Worm (Caenorhabditis elegans): ENCODE data around the gene agr-1.
"Not testable (repeated sequence)": the region's sequence is repeated elsewhere in the genome, so short reads cannot be mapped to it uniquely, and the experiment has no call there.

The agr-1 gene

DNA sequence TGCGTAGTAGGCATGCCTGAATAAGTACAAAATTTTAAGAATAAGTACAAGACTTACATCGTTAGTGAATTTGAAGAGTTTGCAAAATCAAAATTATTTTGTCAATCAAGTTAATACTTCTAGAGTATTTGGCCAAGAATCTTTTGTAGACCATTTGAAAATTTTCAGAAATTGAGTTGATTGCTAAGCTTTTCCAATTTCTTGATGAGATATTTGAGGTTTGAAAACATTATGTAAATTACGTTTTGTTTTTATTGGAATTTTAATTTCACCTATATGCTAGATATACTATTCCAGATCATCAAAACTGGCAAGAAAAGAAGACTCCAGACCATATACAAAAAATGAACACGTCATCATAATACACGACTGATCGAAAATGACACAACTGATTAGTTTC, 28.0 kb upstream of the agr-1 start, which contains the start of gene tab-1:
TSS of gene tab-1 (plus strand) at position 301 of the 400 bp plus-strand sequence.
- TF ChIP-seq nhr-102 (tag; optimal IDR thresholded peaks at IDR 0.05), result no peak
- TF ChIP-seq daf-19 (GFP tag; conservative IDR thresholded peaks at IDR 0.05), result no peak
- no peak for TF ChIP-seq mdt-29 (GFP tag; IDR thresholded peaks at IDR 0.05)
- no peak for TF ChIP-seq hmg-1.1 (GFP tag; IDR thresholded peaks at IDR 0.05)
- no peak for TF ChIP-seq mxl-2 (GFP tag; conservative IDR thresholded peaks at IDR 0.05)
- TF ChIP-seq dmd-9 (GFP tag; IDR thresholded peaks at IDR 0.05), result no peak
- no peak for TF ChIP-seq sdz-12 (GFP tag; optimal IDR thresholded peaks at IDR 0.05)
- no peak for TF ChIP-seq egl-27 (tag; optimal IDR thresholded peaks at IDR 0.05)
- TF ChIP-seq mep-1 (tag; optimal IDR thresholded peaks at IDR 0.05), result no peak
- no peak for TF ChIP-seq nhr-6 (tag; optimal IDR thresholded peaks at IDR 0.05)
- no peak for TF ChIP-seq snpc-4 (tag; optimal IDR thresholded peaks at IDR 0.05)
- no peak for TF ChIP-seq attf-4 (tag; optimal IDR thresholded peaks at IDR 0.05)
- no peak for TF ChIP-seq duxl-1 (tag; optimal IDR thresholded peaks at IDR 0.05; ENCODE audit: poor library complexity)
- TF ChIP-seq F10B5.3 (tag; optimal IDR thresholded peaks at IDR 0.05), result no peak
- no peak for TF ChIP-seq nhr-28 (tag; optimal IDR thresholded peaks at IDR 0.05)
- TF ChIP-seq ceh-44 (GFP tag; IDR thresholded peaks at IDR 0.05), result no peak

DNA sequence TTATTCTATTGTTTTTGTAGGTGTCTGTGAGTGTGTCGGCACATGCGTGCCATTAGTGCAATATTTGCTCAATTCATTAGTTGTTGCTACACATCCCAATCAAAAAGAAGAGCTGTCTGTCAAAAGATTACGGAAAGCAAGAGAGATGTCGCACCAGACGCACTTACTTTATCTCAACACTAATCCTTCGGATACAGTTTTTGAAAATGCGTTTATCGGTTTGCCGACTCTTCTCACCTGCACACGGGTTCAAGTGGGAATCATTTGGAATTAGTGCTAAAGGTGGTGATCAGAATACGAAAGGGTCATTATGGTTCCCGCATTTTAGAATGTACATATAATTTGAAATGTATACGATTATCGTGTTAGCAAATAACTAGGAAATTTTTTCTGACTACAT, 26.3 kb upstream of the agr-1 start:
- TF ChIP-seq lsy-2 (tag; optimal IDR thresholded peaks at IDR 0.05) (no peak), unc-62 (GFP tag; optimal IDR thresholded peaks at IDR 0.05 in 1 of 2) (peak in 1 of 2 experiments; percentile 70), unc-62 (tag; optimal IDR thresholded peaks at IDR 0.05) (no peak)

DNA sequence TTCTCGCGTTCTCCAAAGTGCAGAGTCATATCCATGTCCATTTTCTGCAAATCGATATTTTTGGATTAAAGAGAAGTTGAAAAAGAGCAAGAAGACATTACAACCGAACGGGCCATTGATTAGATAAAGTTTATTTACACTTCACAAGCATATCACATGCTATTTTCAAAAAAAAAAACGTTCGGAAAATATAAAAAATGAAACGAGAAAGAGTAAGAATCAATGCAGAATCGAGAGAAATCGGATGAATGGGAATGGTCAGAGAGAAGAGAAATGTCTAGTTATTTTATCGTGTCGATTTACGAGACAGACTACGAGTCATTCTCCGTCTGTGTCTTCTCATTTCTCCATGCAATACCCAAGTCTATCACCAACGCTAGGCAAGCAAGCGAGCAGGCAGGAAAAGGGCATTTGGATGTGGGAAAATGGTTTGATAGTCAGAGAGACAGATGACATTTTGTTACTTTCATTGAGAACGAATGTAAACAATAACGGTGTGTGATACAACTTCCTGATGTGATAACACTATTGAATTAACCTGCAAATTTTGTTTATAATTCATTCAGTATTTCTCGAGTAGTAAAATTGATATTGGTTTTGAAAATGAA, 25.2 kb upstream of the agr-1 start, which contains the start of gene F31E8.4:
TSS of gene F31E8.4 (minus strand) at position 51 of the 608 bp plus-strand sequence.
- TF ChIP-seq mes-2 (tag; optimal IDR thresholded peaks at IDR 0.05; ENCODE audit: poor library complexity, severe bottlenecking), result peak; percentile 42
- TF ChIP-seq unc-62 (GFP tag; optimal IDR thresholded peaks at IDR 0.05 in 1 of 2), result peak in 1 of 2 experiments; percentile 88
- TF ChIP-seq unc-62 (tag; optimal IDR thresholded peaks at IDR 0.05), result no peak
- TF ChIP-seq zip-11 (GFP tag; IDR thresholded peaks at IDR 0.05), result no peak
- TF ChIP-seq daf-16 (GFP tag; optimal IDR thresholded peaks at IDR 0.05), result no peak
- TF ChIP-seq daf-16 (tag; optimal IDR thresholded peaks at IDR 0.05), result peak; percentile 85
- peak; percentile 81 for TF ChIP-seq pqm-1 (tag; optimal IDR thresholded peaks at IDR 0.05)
- peak; percentile 1 for TF ChIP-seq nhr-6 (tag; optimal IDR thresholded peaks at IDR 0.05)
- peak; percentile 88 for TF ChIP-seq nhr-28 (tag; optimal IDR thresholded peaks at IDR 0.05)
- no peak for TF ChIP-seq jun-1 (tag; optimal IDR thresholded peaks at IDR 0.05)
- TF ChIP-seq tra-1 (GFP tag; IDR thresholded peaks at IDR 0.05), result 0 out of 2 replicates have a peak, but pooled peaks have one; percentile 18
- peak; percentile 34 for TF ChIP-seq R02D3.7 (tag; optimal IDR thresholded peaks at IDR 0.05)
- TF ChIP-seq dmd-6 (GFP tag; IDR thresholded peaks at IDR 0.05), result peak; percentile 52
- TF ChIP-seq lin-29 (GFP tag; IDR thresholded peaks at IDR 0.05), result no peak
- TF ChIP-seq ama-1 (optimal IDR thresholded peaks at IDR 0.05), result no peak
- TF ChIP-seq hlh-11 (tag; optimal IDR thresholded peaks at IDR 0.05), result peak; percentile 61
- peak; percentile 53 for TF ChIP-seq nhr-77 (tag; optimal IDR thresholded peaks at IDR 0.05)
- peak in 1 of 2 experiments; percentile 15 for TF ChIP-seq mdl-1 (tag; optimal IDR thresholded peaks at IDR 0.05)
- TF ChIP-seq php-3 (GFP tag; IDR thresholded peaks at IDR 0.05), result peak; percentile 49; the same call in 1 of the 2 replicates
- peak; percentile 24 for TF ChIP-seq hlh-30 (tag; optimal IDR thresholded peaks at IDR 0.05; ENCODE audit: insufficient read depth)

DNA sequence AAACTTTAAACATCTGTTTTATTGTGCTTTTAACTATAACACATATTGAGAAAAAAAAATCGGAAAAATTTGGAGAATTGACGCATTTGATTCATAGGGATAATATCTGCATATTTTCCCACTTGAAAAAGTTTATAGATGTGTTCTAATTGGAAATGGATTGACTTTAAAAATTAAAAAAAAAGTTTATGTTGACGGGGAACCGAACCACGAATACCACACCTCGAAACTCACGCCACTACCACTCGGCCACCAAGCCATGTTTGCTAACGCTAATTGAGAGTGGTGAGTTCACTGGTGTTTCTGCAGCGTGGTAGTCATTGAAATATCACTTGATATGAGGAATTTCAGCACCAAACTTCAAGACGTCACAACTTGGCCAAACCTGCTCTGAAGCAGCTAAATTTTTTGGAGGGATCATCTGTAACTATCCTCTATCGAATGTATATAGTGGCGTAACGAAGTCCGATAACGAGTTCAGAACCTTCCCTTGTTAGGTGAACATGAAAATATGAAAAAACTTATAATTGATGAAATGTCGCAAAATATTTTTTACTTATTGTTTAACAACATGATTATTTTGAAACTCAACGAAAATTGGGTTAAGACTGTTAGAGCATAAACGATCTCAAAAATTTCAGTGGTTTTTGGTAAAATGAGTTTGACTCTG, 22.9 kb upstream of the agr-1 start:
- peak; percentile 40; the same call in 1 of the 2 replicates for TF ChIP-seq ctbp-1 (GFP tag; IDR thresholded peaks at IDR 0.05)
- 0 out of 2 replicates have a peak, but pooled peaks have one; percentile 22 for TF ChIP-seq pha-4 (GFP tag; IDR thresholded peaks at IDR 0.05)
- TF ChIP-seq pha-4 (tag; optimal IDR thresholded peaks at IDR 0.05), result not testable (repeated sequence)
- TF ChIP-seq T26A8.4 (GFP tag; IDR thresholded peaks at IDR 0.05), result peak; percentile 28; the same call in 1 of the 2 replicates
- peak; percentile 59 for TF ChIP-seq vab-7 (GFP tag; IDR thresholded peaks at IDR 0.05)
- TF ChIP-seq dmd-6 (GFP tag; IDR thresholded peaks at IDR 0.05), result 0 out of 2 replicates have a peak, but pooled peaks have one; percentile 8
- 0 out of 2 replicates have a peak, but pooled peaks have one; percentile 37 for TF ChIP-seq dmd-8 (GFP tag; IDR thresholded peaks at IDR 0.05)
